Worm (Caenorhabditis elegans) whole organism, late embryonic: ENCODE measurements around the gene F08C6.18.

Experiments used
- C08G9.2 ChIP-seq: sonication (generic microtip); optimal IDR thresholded peaks from 2 replicates; lab custom pipeline; 2016; ENCODE audit warnings: mild to moderate bottlenecking, missing genetic modification characterization, moderate library complexity, missing compliant biosample characterization
- K09A11.1 ChIP-seq: sonication (generic microtip); optimal IDR thresholded peaks from 2 replicates; lab custom pipeline; 2017; ENCODE audit warnings: antibody characterized with exemption, mild to moderate bottlenecking, missing genetic modification characterization, missing compliant biosample characterization; ENCODE audit not compliant: insufficient read depth
- ceh-18 ChIP-seq: sonication (generic microtip); optimal IDR thresholded peaks from 2 replicates; lab custom pipeline; 2016; ENCODE audit warnings: missing genetic modification characterization, missing compliant biosample characterization
- ceh-31 ChIP-seq: sonication (generic microtip); optimal IDR thresholded peaks from 2 replicates; lab custom pipeline; 2016; ENCODE audit warnings: missing genetic modification characterization, missing compliant biosample characterization
- ceh-34 ChIP-seq: sonication (generic microtip); optimal IDR thresholded peaks from 2 replicates; lab custom pipeline; 2016; ENCODE audit warnings: mild to moderate bottlenecking, missing genetic modification characterization, missing compliant biosample characterization
- ceh-48 ChIP-seq: sonication (generic microtip); optimal IDR thresholded peaks from 2 replicates; lab custom pipeline; 2016; ENCODE audit warnings: missing genetic modification characterization, inconsistent platforms, missing compliant biosample characterization
- fkh-10 ChIP-seq: fragments of 150-350 bp; optimal IDR thresholded peaks from 2 replicates; lab custom pipeline; 2014; ENCODE audit warnings: missing biosample characterization, missing genetic modification reagents, missing genetic modification characterization
- hlh-6 ChIP-seq: sonication (generic microtip); optimal IDR thresholded peaks from 2 replicates; lab custom pipeline; 2016; ENCODE audit warnings: missing genotype, missing genetic modification characterization, missing compliant biosample characterization
- lim-6 ChIP-seq: sonication (generic microtip); optimal IDR thresholded peaks from 2 replicates; lab custom pipeline; 2016; ENCODE audit warnings: missing genetic modification characterization, missing compliant biosample characterization
- mec-3 ChIP-seq: sonication (generic microtip); optimal IDR thresholded peaks from 2 replicates; lab custom pipeline; 2016; ENCODE audit warnings: borderline replicate concordance, missing genetic modification characterization, missing compliant biosample characterization
- nfya-1 ChIP-seq: sonication (generic microtip); optimal IDR thresholded peaks from 2 replicates; lab custom pipeline; 2017; ENCODE audit warnings: missing genetic modification characterization, mild to moderate bottlenecking, missing compliant biosample characterization, antibody characterized with exemption, moderate library complexity
- nhr-232 ChIP-seq: sonication (generic microtip); optimal IDR thresholded peaks from 2 replicates; lab custom pipeline; 2016; ENCODE audit warnings: missing genetic modification characterization, missing compliant biosample characterization
- pat-9 ChIP-seq: fragments of 200-800 bp; sonication (Bioruptor generic); optimal IDR thresholded peaks from 2 replicates; lab custom pipeline; 2018; ENCODE audit warnings: mild to moderate bottlenecking, missing genetic modification characterization, moderate library complexity, missing compliant biosample characterization
- pha-2 ChIP-seq: sonication (generic microtip); optimal IDR thresholded peaks from 2 replicates; lab custom pipeline; 2017; ENCODE audit warnings: mild to moderate bottlenecking, missing genetic modification characterization, missing compliant biosample characterization
- rnt-1 ChIP-seq: sonication (generic microtip); optimal IDR thresholded peaks from 2 replicates; lab custom pipeline; 2016; ENCODE audit warnings: missing genetic modification characterization, missing compliant biosample characterization
- sdc-2 ChIP-seq: sonication (generic microtip); optimal IDR thresholded peaks from 2 replicates; lab custom pipeline; 2016; ENCODE audit warnings: missing genotype, missing genetic modification characterization, missing compliant biosample characterization
- sox-2 ChIP-seq: fragments of 200-800 bp; sonication (Bioruptor generic); IDR thresholded peaks from 2 replicates; pipeline ENCODE4 v1.3.6; 2022; ENCODE audit warnings: missing genetic modification reagents, missing genetic modification characterization, missing compliant biosample characterization
- syd-9 ChIP-seq: sonication (generic microtip); optimal IDR thresholded peaks from 2 replicates; lab custom pipeline; 2016; ENCODE audit warnings: mild to moderate bottlenecking, missing genetic modification characterization, moderate library complexity, missing compliant biosample characterization
- tbx-2 ChIP-seq: sonication (generic microtip); optimal IDR thresholded peaks from 2 replicates; lab custom pipeline; 2016; ENCODE audit warnings: missing genetic modification characterization, missing compliant biosample characterization
- unc-55 ChIP-seq: sonication (generic microtip); optimal IDR thresholded peaks from 2 replicates; lab custom pipeline; 2017; ENCODE audit warnings: missing biosample characterization, missing genetic modification reagents, missing genetic modification characterization
- zip-5 ChIP-seq: sonication (generic microtip); optimal IDR thresholded peaks from 2 replicates; lab custom pipeline; 2016; ENCODE audit warnings: missing genetic modification characterization, missing compliant biosample characterization

F08C6.18 gene

ce11 chrX:7532632-7533031 lies 40.8 kb downstream of the F08C6.18 start, which contains the start of gene ceh-14:
ceh-14 (minus strand) TSS chrX:7532732.
- no peak for TF ChIP-seq sox-2 (GFP tag; lab: Robert Waterston, UW)
- TF ChIP-seq ceh-31 (tag; lab: Kevin White, UChicago): no peak
- no peak for TF ChIP-seq mec-3 (tag; lab: Kevin White, UChicago)
- TF ChIP-seq sdc-2: no peak
- TF ChIP-seq, all 69 proteins: peak for 0

ce11 chrX:7525271-7525670 lies 48.2 kb downstream of the F08C6.18 start, which contains the start of gene F46C8.3:
F46C8.3 (plus strand) TSS chrX:7525571.
- TF ChIP-seq C08G9.2 (tag; lab: Kevin White, UChicago) (no peak), pha-2 (no peak), tbx-2 (no peak), pat-9 (no peak), ceh-48 (tag; lab: Kevin White, UChicago) (no peak), lim-6 (tag; lab: Kevin White, UChicago) (no peak), zip-5 (tag; lab: Kevin White, UChicago) (no peak), fkh-10 (GFP tag; lab: Kevin White, UChicago) (no peak), syd-9 (no peak), nhr-232 (no peak)

ce11 chrX:7523799-7524198 lies 49.6 kb downstream of the F08C6.18 start:
- TF ChIP-seq hlh-6 (tag; lab: Kevin White, UChicago) (no peak), ceh-18 (tag; lab: Kevin White, UChicago) (peak; percentile 80), ceh-34 (peak; percentile 34), unc-55 (GFP tag; lab: Kevin White, UChicago) (peak; percentile 22), K09A11.1 (tag; lab: Kevin White, UChicago) (no peak), tbx-2 (peak; percentile 4), nfya-1 (tag; lab: Kevin White, UChicago) (peak; percentile 8), C08G9.2 (tag; lab: Kevin White, UChicago) (no peak), rnt-1 (tag; lab: Kevin White, UChicago) (peak; percentile 68)
- TF ChIP-seq, all 69 proteins: peak for 6
